Worm (Caenorhabditis elegans): Measurements from ENCODE around the gene mmab-1.

The mmab-1 gene

ce11 chrIII:4967236-4967635 is 45.3 kb upstream of the mmab-1 start:
- TF ChIP-seq Y95B8A.8 (GFP tag; IDR thresholded peaks at IDR 0.05): no peak
- no peak for TF ChIP-seq F57C9.4 (tag; optimal IDR thresholded peaks at IDR 0.05)

ce11 chrIII:4965271-4965670 is 43.4 kb upstream of the mmab-1 start, which contains the start of gene nca-2:
nca-2 (plus strand) TSS chrIII:4965571.
- TF ChIP-seq dpff-1 (tag; optimal IDR thresholded peaks at IDR 0.05): no peak
- no peak for TF ChIP-seq ztf-22 (GFP tag; optimal IDR thresholded peaks at IDR 0.05)
- no peak for TF ChIP-seq snpc-4 (GFP tag; optimal IDR thresholded peaks at IDR 0.05)
- no peak for TF ChIP-seq snpc-4 (tag; optimal IDR thresholded peaks at IDR 0.05)
- TF ChIP-seq nhr-179 (tag; optimal IDR thresholded peaks at IDR 0.05): no peak
- TF ChIP-seq F49E8.2 (tag; optimal IDR thresholded peaks at IDR 0.05; ENCODE audit: insufficient read depth): no peak
- no peak for TF ChIP-seq F23B12.7 (tag; optimal IDR thresholded peaks at IDR 0.05; ENCODE audit: insufficient read depth)
- TF ChIP-seq ceh-100 (GFP tag; IDR thresholded peaks at IDR 0.05): no peak
- no peak for TF ChIP-seq ceh-27 (GFP tag; optimal IDR thresholded peaks at IDR 0.05)
- TF ChIP-seq egrh-3 (GFP tag; IDR thresholded peaks at IDR 0.05): no peak
- TF ChIP-seq pha-4 (tag; optimal IDR thresholded peaks at IDR 0.05): no peak
- no peak for TF ChIP-seq unc-130 (GFP tag; optimal IDR thresholded peaks at IDR 0.05)
- TF ChIP-seq lsy-27 (tag; optimal IDR thresholded peaks at IDR 0.05; ENCODE audit: borderline replicate concordance, insufficient read depth): no peak
- TF ChIP-seq rpc-1 (optimal IDR thresholded peaks at IDR 0.05): no peak
- TF ChIP-seq rpc-1 (tag; optimal IDR thresholded peaks at IDR 0.05): no peak

- peak; percentile 56 for TF ChIP-seq repo-1 (tag; optimal IDR thresholded peaks at IDR 0.05)
- TF ChIP-seq akir-1 (GFP tag; optimal IDR thresholded peaks at IDR 0.05): no peak
- TF ChIP-seq tlf-1 (GFP tag; optimal IDR thresholded peaks at IDR 0.05): peak; percentile 83
- peak; percentile 20 for TF ChIP-seq pha-4 (tag; optimal IDR thresholded peaks at IDR 0.05)
- no peak for TF ChIP-seq C17E4.6 (GFP tag; IDR thresholded peaks at IDR 0.05)
- no peak for TF ChIP-seq let-526 (GFP tag; IDR thresholded peaks at IDR 0.05)
- TF ChIP-seq F37B4.10 (GFP tag; IDR thresholded peaks at IDR 0.05): no peak
- no peak for TF ChIP-seq aptf-3 (GFP tag; IDR thresholded peaks at IDR 0.05)
- no peak for TF ChIP-seq nhr-90 (tag; optimal IDR thresholded peaks at IDR 0.05)
- peak in 1 of 2 experiments; percentile 22 for TF ChIP-seq let-607 (tag; optimal IDR thresholded peaks at IDR 0.05)
- TF ChIP-seq hmg-1.2 (GFP tag; IDR thresholded peaks at IDR 0.05): peak; percentile 67
- no peak for TF ChIP-seq hlh-26 (GFP tag; conservative IDR thresholded peaks at IDR 0.05)
- TF ChIP-seq mcd-1 (GFP tag; IDR thresholded peaks at IDR 0.05): peak; percentile 90
- TF ChIP-seq ztf-25 (GFP tag; IDR thresholded peaks at IDR 0.05): no peak
- TF ChIP-seq unc-130 (GFP tag; optimal IDR thresholded peaks at IDR 0.05): peak; percentile 48
- TF ChIP-seq D2030.7 (GFP tag; IDR thresholded peaks at IDR 0.05): peak; percentile 62
- TF ChIP-seq Y79H2A.3 (GFP tag; conservative IDR thresholded peaks at IDR 0.05): no peak
- TF ChIP-seq xnd-1 (tag; optimal IDR thresholded peaks at IDR 0.05): peak; percentile 67
- TF ChIP-seq snpc-4 (GFP tag; optimal IDR thresholded peaks at IDR 0.05): peak; percentile 50
- TF ChIP-seq snpc-4 (tag; optimal IDR thresholded peaks at IDR 0.05): peak in 2 of 4 experiments; percentile 55 to 85
- TF ChIP-seq dpl-1 (GFP tag; optimal IDR thresholded peaks at IDR 0.05): peak; percentile 97
- TF ChIP-seq madf-3 (GFP tag; IDR thresholded peaks at IDR 0.05): peak; percentile 86; the same call in 1 of the 2 replicates
- TF ChIP-seq ets-4 (GFP tag; optimal IDR thresholded peaks at IDR 0.05): no peak
- TF ChIP-seq attf-5 (GFP tag; optimal IDR thresholded peaks at IDR 0.05): peak; percentile 91
- TF ChIP-seq lin-40 (tag; optimal IDR thresholded peaks at IDR 0.05): peak; percentile 86
- TF ChIP-seq nfya-2 (GFP tag; IDR thresholded peaks at IDR 0.05): no peak
- no peak for TF ChIP-seq lin-26 (GFP tag; IDR thresholded peaks at IDR 0.05)
- TF ChIP-seq bed-1 (GFP tag; IDR thresholded peaks at IDR 0.05): no peak
- TF ChIP-seq ceh-27 (GFP tag; optimal IDR thresholded peaks at IDR 0.05): peak; percentile 34
- no peak for TF ChIP-seq mes-4 (tag; optimal IDR thresholded peaks at IDR 0.05)
- no peak for TF ChIP-seq atf-7 (tag; optimal IDR thresholded peaks at IDR 0.05)
- peak; percentile 90 for TF ChIP-seq rcor-1 (GFP tag; IDR thresholded peaks at IDR 0.05)
- no peak for TF ChIP-seq F55B11.4 (tag; optimal IDR thresholded peaks at IDR 0.05; ENCODE audit: borderline replicate concordance, insufficient read depth)
- TF ChIP-seq ceh-100 (GFP tag; IDR thresholded peaks at IDR 0.05): peak; percentile 67; the same call in 1 of the 2 replicates
Measured at ce11 chrIII:4962886-4963285, 41.0 kb upstream of the mmab-1 start, which contains the start of gene C27F2.9. C27F2.9 (minus strand) TSS chrIII:4963044.

Measured in whole organism, young adult.